Worm (Caenorhabditis elegans): ENCODE measurements around the gene F59B2.3.

DNA sequence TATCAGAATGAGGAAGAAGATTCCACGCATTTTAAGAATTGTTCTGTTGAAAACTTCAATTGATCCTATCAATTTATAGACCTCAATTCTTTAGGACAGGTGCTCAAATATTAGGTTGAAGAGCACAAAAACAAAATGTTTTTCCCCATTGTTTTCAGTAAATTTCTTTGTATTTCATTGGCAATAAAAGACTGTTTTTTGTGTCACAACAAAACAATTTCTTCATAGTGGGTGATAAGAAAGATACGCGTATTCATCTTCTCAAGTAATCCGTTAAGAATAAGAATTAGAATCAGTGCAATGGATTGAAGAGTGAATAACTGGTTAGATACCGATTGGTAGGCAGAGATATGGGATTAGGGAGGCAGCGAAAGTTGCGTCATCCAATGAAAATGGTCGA lies 38.9 kb downstream of the F59B2.3 start, which contains the start of gene ZK643.6:
- TF ChIP-seq nhr-11 (tag; optimal IDR thresholded peaks at IDR 0.05) (no peak), ama-1 (optimal IDR thresholded peaks at IDR 0.05) (no peak), ZK546.5 (tag; optimal IDR thresholded peaks at IDR 0.05) (no peak), nhr-77 (tag; optimal IDR thresholded peaks at IDR 0.05) (no peak)

Measured in whole organism, L3 larva.